Fruit fly (Drosophila melanogaster) whole organism, embryonic: Measurements from ENCODE around the gene NijB.

Experiments used
- Atf6 ChIP-seq: fragments of 200-800 bp; sonication (Bioruptor generic); IDR thresholded peaks from 2 replicates; pipeline ENCODE4 v1.3.6; 2022; ENCODE audit warnings: missing biosample characterization, missing genetic modification characterization
- Awh ChIP-seq: fragments of 200-800 bp; sonication (Bioruptor generic); IDR thresholded peaks from 2 replicates; pipeline ENCODE4, ENCODE4 v1.3.6; 2022; ENCODE audit warnings: missing biosample characterization, missing genetic modification characterization
- BtbVII ChIP-seq: fragments of 200-800 bp; sonication (Bioruptor generic); optimal IDR thresholded peaks from 3 replicates; lab custom pipeline; 2017; ENCODE audit warnings: missing biosample characterization, mild to moderate bottlenecking, missing genetic modification characterization
- CG10366 ChIP-seq: fragments of 200-800 bp; sonication (Bioruptor generic); IDR thresholded peaks from 2 replicates; pipeline ENCODE4 v1.3.6; 2022; ENCODE audit warnings: missing biosample characterization, missing genetic modification characterization
- CG11456 ChIP-seq: fragments of 200-800 bp; sonication (Bioruptor generic); IDR thresholded peaks from 3 replicates; pipeline ENCODE4 v1.3.6; 2022; ENCODE audit warnings: missing biosample characterization, missing genetic modification characterization
- CG12071 ChIP-seq: fragments of 200-800 bp; sonication (Bioruptor generic); optimal IDR thresholded peaks from 3 replicates; lab custom pipeline; 2018; ENCODE audit warnings: missing biosample characterization, mild to moderate bottlenecking, missing genetic modification characterization
- CG14050 ChIP-seq: fragments of 200-800 bp; sonication (Bioruptor generic); IDR thresholded peaks from 3 replicates; pipeline ENCODE4 v1.3.6; 2022; ENCODE audit warnings: missing biosample characterization, missing genetic modification characterization
- CG2199 ChIP-seq: fragments of 200-800 bp; sonication (Bioruptor generic); IDR thresholded peaks from 3 replicates; pipeline ENCODE4 v1.3.6; 2022; ENCODE audit warnings: missing biosample characterization, missing genetic modification characterization
- CG2712 ChIP-seq: fragments of 200-800 bp; optimal IDR thresholded peaks from 3 replicates; lab custom pipeline; 2019; ENCODE audit warnings: missing biosample characterization, mild to moderate bottlenecking, missing genetic modification characterization, moderate library complexity
- CG30431 ChIP-seq: fragments of 200-800 bp; sonication (Bioruptor generic); optimal IDR thresholded peaks from 2 replicates; lab custom pipeline; 2017; ENCODE audit warnings: missing biosample characterization, missing genetic modification characterization
- CG33213 ChIP-seq: fragments of 200-800 bp; sonication (Bioruptor generic); optimal IDR thresholded peaks from 3 replicates; lab custom pipeline; 2016; ENCODE audit warnings: missing biosample characterization, missing genetic modification characterization
- CG6683 ChIP-seq: fragments of 200-800 bp; sonication (Bioruptor generic); optimal IDR thresholded peaks from 2 replicates; lab custom pipeline; 2017; ENCODE audit warnings: missing biosample characterization, mild to moderate bottlenecking, missing genetic modification characterization, missing genetic modification reagents
- CG6791 ChIP-seq: fragments of 200-800 bp; sonication (Bioruptor generic); IDR thresholded peaks from 3 replicates; pipeline ENCODE4 v1.3.6; 2022; ENCODE audit warnings: missing biosample characterization, missing genetic modification characterization; ENCODE audit not compliant: partially characterized antibody
- CG7987 ChIP-seq: fragments of 200-800 bp; sonication (Bioruptor generic); optimal IDR thresholded peaks from 2 replicates; lab custom pipeline; 2018; ENCODE audit warnings: missing biosample characterization, mild to moderate bottlenecking, missing genetic modification characterization, moderate library complexity
- CG8388 ChIP-seq: fragments of 200-800 bp; sonication (Bioruptor generic); optimal IDR thresholded peaks from 2 replicates; lab custom pipeline; 2019; ENCODE audit warnings: missing biosample characterization, mild to moderate bottlenecking, missing genetic modification characterization, moderate library complexity
- Camta ChIP-seq: fragments of 200-800 bp; sonication (Bioruptor generic); optimal IDR thresholded peaks from 2 replicates; lab custom pipeline; 2016; ENCODE audit warnings: missing biosample characterization, missing genetic modification characterization
- Dfd ChIP-seq, 2 experiments: fragments of >200 bp; optimal IDR thresholded peaks; 2 replicates each; lab custom pipeline; 2017; ENCODE audit warnings: missing biosample characterization in 2 of 2, missing genetic modification characterization in 2 of 2
- Fer1 ChIP-seq: fragments of 200-800 bp; sonication (Bioruptor generic); optimal IDR thresholded peaks from 2 replicates; lab custom pipeline; 2017; ENCODE audit warnings: missing biosample characterization, mild to moderate bottlenecking, missing genetic modification characterization
- H2.0 ChIP-seq: fragments of 200-800 bp; sonication (Bioruptor generic); IDR thresholded peaks from 2 replicates; pipeline ENCODE4 v1.3.6; 2022; ENCODE audit warnings: missing biosample characterization, missing genetic modification characterization
- Hey ChIP-seq: fragments of 200-800 bp; sonication (Bioruptor generic); optimal IDR thresholded peaks from 3 replicates; lab custom pipeline; 2018; ENCODE audit warnings: missing biosample characterization, mild to moderate bottlenecking, missing genetic modification characterization
- Lhr ChIP-seq: fragments of 200-800 bp; sonication (Bioruptor generic); optimal IDR thresholded peaks from 3 replicates; lab custom pipeline; 2017; ENCODE audit warnings: mild to moderate bottlenecking, missing biosample characterization, missing genetic modification reagents, missing genetic modification characterization
- Spps ChIP-seq: fragments of 200-800 bp; sonication (Bioruptor generic); optimal IDR thresholded peaks from 2 replicates; lab custom pipeline; 2018; ENCODE audit warnings: missing biosample characterization, mild to moderate bottlenecking, missing genetic modification characterization
- Sry-β ChIP-seq: fragments of 200-800 bp; sonication (Bioruptor generic); optimal IDR thresholded peaks from 2 replicates; lab custom pipeline; 2018; ENCODE audit warnings: missing biosample characterization, mild to moderate bottlenecking, missing genetic modification characterization, moderate library complexity
- Sry-δ ChIP-seq: fragments of 200-800 bp; sonication (Bioruptor generic); optimal IDR thresholded peaks from 2 replicates; lab custom pipeline; 2016; ENCODE audit warnings: missing biosample characterization, missing genetic modification characterization
- Ssrp ChIP-seq: fragments of 200-800 bp; sonication (Bioruptor generic); optimal IDR thresholded peaks from 2 replicates; lab custom pipeline; 2018; ENCODE audit warnings: missing biosample characterization, mild to moderate bottlenecking, missing genetic modification characterization, moderate library complexity
- TFAM ChIP-seq: fragments of 200-800 bp; sonication (Bioruptor generic); optimal IDR thresholded peaks from 2 replicates; lab custom pipeline; 2017; ENCODE audit warnings: missing biosample characterization, missing genetic modification characterization, inconsistent platforms
- Xbp1 ChIP-seq: fragments of 200-800 bp; sonication (Bioruptor generic); optimal IDR thresholded peaks from 3 replicates; lab custom pipeline; 2016; ENCODE audit warnings: missing biosample characterization, mild to moderate bottlenecking, missing genetic modification characterization
- ara ChIP-seq: fragments of 200-800 bp; sonication (Bioruptor generic); IDR thresholded peaks from 2 replicates; pipeline ENCODE4 v1.3.6; 2022; ENCODE audit warnings: missing biosample characterization, missing genetic modification characterization
- ase ChIP-seq: fragments of 200-800 bp; sonication (Bioruptor generic); IDR thresholded peaks from 3 replicates; pipeline ENCODE4 v1.3.6; 2022; ENCODE audit warnings: missing biosample characterization, missing genetic modification characterization
- bbx ChIP-seq: fragments of 200-800 bp; sonication (Bioruptor generic); IDR thresholded peaks from 2 replicates; pipeline ENCODE4 v1.3.6; 2022; ENCODE audit warnings: missing biosample characterization, missing genetic modification characterization; ENCODE audit not compliant: partially characterized antibody
- bcd ChIP-seq: fragments of 200-800 bp; sonication (Bioruptor generic); optimal IDR thresholded peaks from 2 replicates; lab custom pipeline; 2017; ENCODE audit warnings: missing biosample characterization, mild to moderate bottlenecking, missing genetic modification characterization
- ci ChIP-seq: fragments of 200-800 bp; sonication (Bioruptor generic); IDR thresholded peaks from 3 replicates; pipeline ENCODE4 v1.3.6; 2022; ENCODE audit warnings: missing biosample characterization, missing genetic modification characterization
- crol ChIP-seq: fragments of 200-800 bp; sonication (Bioruptor generic); IDR thresholded peaks from 2 replicates; pipeline ENCODE4 v1.3.6; 2022; ENCODE audit warnings: missing biosample characterization, missing genetic modification characterization
- dmrt99B ChIP-seq: fragments of 200-800 bp; sonication (Bioruptor generic); optimal IDR thresholded peaks from 2 replicates; lab custom pipeline; 2018; ENCODE audit warnings: missing biosample characterization, mild to moderate bottlenecking, missing genetic modification characterization, moderate library complexity
- en ChIP-seq: fragments of 200-800 bp; sonication (Bioruptor generic); optimal IDR thresholded peaks from 2 replicates; lab custom pipeline; 2016; ENCODE audit warnings: missing biosample characterization, missing genetic modification characterization
- esg ChIP-seq: fragments of 200-800 bp; sonication (Bioruptor generic); conservative IDR thresholded peaks from 2 replicates; pipeline ENCODE4 v1.3.6; 2022; ENCODE audit warnings: missing biosample characterization, missing genetic modification characterization
- eyg ChIP-seq: fragments of 200-800 bp; sonication (Bioruptor generic); optimal IDR thresholded peaks from 3 replicates; lab custom pipeline; 2016; ENCODE audit warnings: missing biosample characterization, missing genetic modification characterization
- fd64A ChIP-seq: fragments of 200-800 bp; sonication (Bioruptor generic); optimal IDR thresholded peaks from 3 replicates; lab custom pipeline; 2018; ENCODE audit warnings: missing biosample characterization, mild to moderate bottlenecking, missing genetic modification characterization
- fru ChIP-seq: fragments of >200 bp; optimal IDR thresholded peaks from 2 replicates; lab custom pipeline; 2017
- gfzf ChIP-seq: fragments of 200-800 bp; sonication (Bioruptor generic); optimal IDR thresholded peaks from 2 replicates; lab custom pipeline; 2016; ENCODE audit warnings: missing biosample characterization, mild to moderate bottlenecking, missing genetic modification characterization, moderate library complexity
- grn ChIP-seq: fragments of 200-800 bp; sonication (Bioruptor generic); optimal IDR thresholded peaks from 3 replicates; lab custom pipeline; 2017; ENCODE audit warnings: missing biosample characterization, missing genetic modification characterization
- gro ChIP-seq: fragments of 200-800 bp; sonication (Bioruptor generic); optimal IDR thresholded peaks from 2 replicates; lab custom pipeline; 2016; ENCODE audit warnings: missing biosample characterization, missing genetic modification characterization
- lab ChIP-seq: fragments of 200-800 bp; sonication (Bioruptor generic); optimal IDR thresholded peaks from 3 replicates; lab custom pipeline; 2017; ENCODE audit warnings: missing biosample characterization, missing genetic modification characterization, mild to moderate bottlenecking, moderate library complexity, missing genetic modification reagents
- onecut ChIP-seq: fragments of 200-800 bp; sonication (Bioruptor generic); IDR thresholded peaks from 2 replicates; pipeline ENCODE4 v1.3.6; 2022; ENCODE audit warnings: missing biosample characterization, missing genetic modification characterization
- pita ChIP-seq: fragments of 200-800 bp; sonication (Bioruptor generic); optimal IDR thresholded peaks from 2 replicates; lab custom pipeline; 2017; ENCODE audit warnings: missing biosample characterization, mild to moderate bottlenecking, missing genetic modification characterization
- row ChIP-seq: fragments of 200-800 bp; sonication (Bioruptor generic); IDR thresholded peaks from 3 replicates; pipeline ENCODE4 v1.3.6; 2022; ENCODE audit warnings: missing biosample characterization, missing genetic modification characterization
- sisA ChIP-seq: fragments of 200-800 bp; sonication (Bioruptor generic); IDR thresholded peaks from 2 replicates; pipeline ENCODE4 v1.3.6; 2022; ENCODE audit warnings: missing biosample characterization, missing genetic modification characterization
- tin ChIP-seq: fragments of 200-800 bp; sonication (Bioruptor generic); optimal IDR thresholded peaks from 3 replicates; lab custom pipeline; 2016; ENCODE audit warnings: missing biosample characterization, missing genetic modification characterization
- unc-4 ChIP-seq: fragments of 200-800 bp; sonication (Bioruptor generic); IDR thresholded peaks from 2 replicates; pipeline ENCODE4 v1.3.6; 2022; ENCODE audit warnings: missing biosample characterization, missing genetic modification characterization; ENCODE audit not compliant: partially characterized antibody
- vvl ChIP-seq: fragments of 200-800 bp; sonication (Bioruptor generic); IDR thresholded peaks from 2 replicates; pipeline ENCODE4 v1.3.6; 2022; ENCODE audit warnings: missing biosample characterization, missing genetic modification characterization
- yki ChIP-seq: fragments of >200 bp; optimal IDR thresholded peaks from 3 replicates; lab custom pipeline; 2018
- zfh1 ChIP-seq: fragments of 200-800 bp; sonication (Bioruptor generic); IDR thresholded peaks from 3 replicates; pipeline ENCODE4 v1.3.6; 2022; ENCODE audit warnings: missing biosample characterization, missing genetic modification characterization

The NijB gene

dm6 chr3L:18867521-18867920 lies 24.7 kb upstream of the NijB start, which contains the start of gene Dysb (continued):
- TF ChIP-seq Dfd (GFP tag; optimal IDR thresholded peaks at IDR 0.05; lab: Kevin White, UChicago) (no peak), pita (GFP tag; lab: Kevin White, UChicago) (no peak), zfh1 (GFP tag; lab: Robert Waterston, UW) (peak; percentile 93), Hey (tag; lab: Kevin White, UChicago) (no peak), Ssrp (tag; lab: Kevin White, UChicago) (peak; percentile 83), CG2712 (peak; percentile 94), H2.0 (GFP tag; lab: Robert Waterston, UW) (peak; percentile 89), ara (GFP tag; lab: Robert Waterston, UW) (peak; percentile 88), CG6683 (peak; percentile 73), BtbVII (peak; percentile 88), ci (GFP tag; lab: Robert Waterston, UW) (peak; percentile 95), Xbp1 (GFP tag; lab: Kevin White, UChicago) (peak; percentile 89), CG11456 (GFP tag; lab: Robert Waterston, UW) (no peak; the same call in 2 of the 3 replicates), grn (GFP tag; lab: Kevin White, UChicago) (peak; percentile 4), tin (GFP tag; lab: Kevin White, UChicago) (peak; percentile 86), CG7987 (peak; percentile 70), crol (no peak), Fer1 (GFP tag; lab: Kevin White, UChicago) (peak; percentile 90), vvl (GFP tag; lab: Robert Waterston, UW) (peak; percentile 98), eyg (GFP tag; lab: Kevin White, UChicago) (peak; percentile 46), CG30431 (GFP tag; lab: Kevin White, UChicago) (peak; percentile 59), row (GFP tag; lab: Robert Waterston, UW) (peak; percentile 97), gfzf (GFP tag; lab: Kevin White, UChicago) (no peak), sisA (GFP tag; lab: Robert Waterston, UW) (peak; percentile 85), Atf6 (GFP tag; lab: Robert Waterston, UW) (peak; percentile 93), CG8388 (GFP tag; lab: Kevin White, UChicago) (peak; percentile 88), CG6791 (GFP tag; lab: Robert Waterston, UW) (no peak), CG33213 (peak; percentile 20), gro (GFP tag; lab: Kevin White, UChicago) (peak; percentile 37), CG12071 (GFP tag; lab: Kevin White, UChicago) (peak; percentile 79), bbx (GFP tag; lab: Robert Waterston, UW) (no peak), Awh (GFP tag; lab: Robert Waterston, UW) (peak; percentile 93; the same call in 1 of the 2 replicates), Sry-β (GFP tag; lab: Kevin White, UChicago) (peak; percentile 10), onecut (peak; percentile 86), Camta (peak; percentile 66), CG14050 (GFP tag; lab: Robert Waterston, UW) (peak; percentile 88), yki (no peak), CG2199 (GFP tag; lab: Robert Waterston, UW) (peak; percentile 63; the same call in 1 of the 3 replicates), en (no peak), lab (GFP tag; lab: Kevin White, UChicago) (peak; percentile 95), fd64A (peak; percentile 52), CG10366 (GFP tag; lab: Robert Waterston, UW) (peak; percentile 88), fru (lab: Kevin White, UChicago) (no peak), Spps (tag; lab: Kevin White, UChicago) (peak; percentile 68), esg (GFP tag; lab: Robert Waterston, UW) (peak; percentile 84), TFAM (GFP tag; lab: Kevin White, UChicago) (peak; percentile 8), Lhr (GFP tag; lab: Kevin White, UChicago) (peak; percentile 22), Sry-δ (GFP tag; lab: Kevin White, UChicago) (no peak), ase (GFP tag; lab: Robert Waterston, UW) (peak; percentile 80; the same call in 2 of the 3 replicates), dmrt99B (tag; lab: Kevin White, UChicago) (peak; percentile 91), unc-4 (GFP tag; lab: Robert Waterston, UW) (peak; percentile 24; the same call in 1 of the 2 replicates), bcd (GFP tag; lab: Kevin White, UChicago) (peak; percentile 81)
